Worm (Caenorhabditis elegans) whole organism, L3 larva: ENCODE results near the gene T10D4.7.

Experiments
- elt-1 ChIP-seq: fragments of 150-350 bp; optimal IDR thresholded peaks from 2 replicates; lab custom pipeline; 2014; ENCODE audit warnings: missing biosample characterization, missing genetic modification characterization
- elt-3 ChIP-seq, 3 experiments: fragments of 150-350 bp in 1 of 3; sonication (generic microtip) in 2 of 3; optimal IDR thresholded peaks; 2 replicates in 2 of 3; 4 replicates in 1 of 3; lab custom pipeline; 2014 to 2017; ENCODE audit warnings: missing biosample characterization in 3 of 3, missing genetic modification characterization in 3 of 3
- nhr-237 ChIP-seq: fragments of 150-350 bp; optimal IDR thresholded peaks from 2 replicates; lab custom pipeline; 2014; ENCODE audit warnings: missing biosample characterization, missing genetic modification characterization

DNA sequence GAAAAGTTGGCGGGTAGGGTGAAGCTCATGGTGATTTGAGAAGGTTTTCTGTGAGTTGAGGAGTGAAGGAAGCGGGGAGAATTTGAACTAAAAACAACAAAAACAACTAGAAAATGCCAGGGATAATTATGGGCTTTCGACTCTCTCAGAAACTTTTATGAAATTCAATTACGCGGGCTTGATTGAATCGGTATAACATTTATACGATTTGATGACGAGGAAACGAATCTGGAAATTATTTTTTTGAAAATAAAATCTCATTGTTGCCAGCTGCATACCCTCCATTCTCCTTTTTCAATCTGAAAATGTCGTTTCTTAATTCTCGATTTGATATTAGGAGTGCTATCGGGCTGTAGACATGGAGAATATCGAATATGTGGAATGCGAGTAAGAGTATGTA, 26.3 kb upstream of the T10D4.7 start, which contains the start of gene srg-21:
- TF ChIP-seq nhr-237 (tag; lab: Kevin White, UChicago) (no peak), elt-1 (tag; lab: Kevin White, UChicago) (no peak), elt-3 (tag; optimal IDR thresholded peaks at IDR 0.05; lab: Kevin White, UChicago) (no peak)
